Worm (Caenorhabditis elegans): ENCODE measurements around the gene F58H1.8.

The F58H1.8 gene

ce11 chrV:11958343-11959291 lies 23.7 kb downstream of the F58H1.8 start, which contains the start of gene F58H1.5 (continued):
- TF ChIP-seq ceh-39 (tag; optimal IDR thresholded peaks at IDR 0.05) (no peak), snpc-4 (tag; optimal IDR thresholded peaks at IDR 0.05) (no peak), unc-39 (tag; optimal IDR thresholded peaks at IDR 0.05) (no peak), zip-8 (tag; optimal IDR thresholded peaks at IDR 0.05) (no peak), nhr-237 (tag; optimal IDR thresholded peaks at IDR 0.05) (no peak), lin-13 (tag; optimal IDR thresholded peaks at IDR 0.05) (no peak), ham-2 (GFP tag; optimal IDR thresholded peaks at IDR 0.05) (no peak)

- no peak for TF ChIP-seq nhr-2 (tag; optimal IDR thresholded peaks at IDR 0.05)
- TF ChIP-seq elt-1 (tag; optimal IDR thresholded peaks at IDR 0.05; ENCODE audit: borderline replicate concordance, insufficient read depth) = no peak
- peak; percentile 62 for TF ChIP-seq unc-62 (GFP tag; optimal IDR thresholded peaks at IDR 0.05)
- peak; percentile 63 for TF ChIP-seq ces-1 (GFP tag; optimal IDR thresholded peaks at IDR 0.05)
- TF ChIP-seq nhr-237 (tag; optimal IDR thresholded peaks at IDR 0.05) = no peak
Measured at ce11 chrV:11960084-11960830, 25.3 kb downstream of the F58H1.8 start.

ce11 chrV:11960831-11961190 lies 25.9 kb downstream of the F58H1.8 start:
- TF ChIP-seq nhr-2 (tag; optimal IDR thresholded peaks at IDR 0.05) = peak; percentile 84
- no peak for TF ChIP-seq unc-39 (tag; optimal IDR thresholded peaks at IDR 0.05)
- TF ChIP-seq ces-1 (GFP tag; optimal IDR thresholded peaks at IDR 0.05) = peak; percentile 59
- TF ChIP-seq unc-62 (GFP tag; optimal IDR thresholded peaks at IDR 0.05) = peak; percentile 36
- TF ChIP-seq cnd-1 (tag; optimal IDR thresholded peaks at IDR 0.05) = peak; percentile 48
- peak; percentile 19 for TF ChIP-seq sptf-1 (tag; optimal IDR thresholded peaks at IDR 0.05)
- no peak for TF ChIP-seq ceh-43 (GFP tag; optimal IDR thresholded peaks at IDR 0.05)

- no peak for TF ChIP-seq tbx-8 (GFP tag; optimal IDR thresholded peaks at IDR 0.05)
- TF ChIP-seq hlh-1 (tag; optimal IDR thresholded peaks at IDR 0.05) = no peak
- TF ChIP-seq lsy-2 (tag; optimal IDR thresholded peaks at IDR 0.05) = no peak
- TF ChIP-seq elt-3 (tag; optimal IDR thresholded peaks at IDR 0.05) = no peak
- TF ChIP-seq drap-1 (GFP tag; optimal IDR thresholded peaks at IDR 0.05) = no peak
- no peak for TF ChIP-seq lin-32 (GFP tag; optimal IDR thresholded peaks at IDR 0.05)
- no peak for TF ChIP-seq unc-62 (GFP tag; optimal IDR thresholded peaks at IDR 0.05)
- no peak for TF ChIP-seq flh-1 (GFP tag; optimal IDR thresholded peaks at IDR 0.05)
Measured at ce11 chrV:11964723-11965122, 29.8 kb downstream of the F58H1.8 start, which contains the start of gene F58H1.7. TSS of gene F58H1.7 (minus strand) at chrV:11964823.

ce11 chrV:11975233-11975632 lies 40.3 kb downstream of the F58H1.8 start, which contains the start of gene cpr-1:
TSS of gene cpr-1 (plus strand) at chrV:11975551.
- no peak for TF ChIP-seq nhr-2 (tag; optimal IDR thresholded peaks at IDR 0.05)
- no peak for TF ChIP-seq M03D4.4 (tag; optimal IDR thresholded peaks at IDR 0.05)
- no peak for TF ChIP-seq mab-5 (tag; optimal IDR thresholded peaks at IDR 0.05)
- TF ChIP-seq blmp-1 (tag; optimal IDR thresholded peaks at IDR 0.05) = no peak
- TF ChIP-seq ceh-83 (GFP tag; optimal IDR thresholded peaks at IDR 0.05) = no peak
- TF ChIP-seq unc-62 (GFP tag; optimal IDR thresholded peaks at IDR 0.05) = no peak
- TF ChIP-seq ceh-39 (tag; optimal IDR thresholded peaks at IDR 0.05) = no peak
- TF ChIP-seq sem-2 (GFP tag; optimal IDR thresholded peaks at IDR 0.05) = no peak
- TF ChIP-seq ces-1 (GFP tag; optimal IDR thresholded peaks at IDR 0.05) = no peak
- TF ChIP-seq zip-8 (tag; optimal IDR thresholded peaks at IDR 0.05) = no peak
- TF ChIP-seq tbx-8 (GFP tag; optimal IDR thresholded peaks at IDR 0.05) = no peak
- no peak for TF ChIP-seq unc-120 (tag; optimal IDR thresholded peaks at IDR 0.05; ENCODE audit: poor library complexity, severe bottlenecking)
- no peak for TF ChIP-seq flh-1 (GFP tag; optimal IDR thresholded peaks at IDR 0.05)
- no peak for TF ChIP-seq nhr-28 (tag; optimal IDR thresholded peaks at IDR 0.05)
- no peak for TF ChIP-seq unc-39 (tag; optimal IDR thresholded peaks at IDR 0.05)
- TF ChIP-seq mep-1 (tag; optimal IDR thresholded peaks at IDR 0.05) = no peak
